Worm (Caenorhabditis elegans) whole organism, mixed stage, embryonic: ENCODE data around the gene Y48G9A.9.

Source experiments
- blmp-1 ChIP-seq: fragments of 150-350 bp; optimal IDR thresholded peaks from 2 replicates; lab custom pipeline; 2014; ENCODE audit warnings: missing biosample characterization, missing genetic modification characterization
- elt-3 ChIP-seq: fragments of 150-350 bp; optimal IDR thresholded peaks from 2 replicates; lab custom pipeline; 2014; ENCODE audit warnings: missing biosample characterization, missing genetic modification characterization
- hlh-1 ChIP-seq: fragments of 150-350 bp; optimal IDR thresholded peaks from 2 replicates; lab custom pipeline; 2014; ENCODE audit warnings: missing biosample characterization, missing genetic modification reagents, missing genetic modification characterization
- snpc-4 ChIP-seq: fragments of 150-350 bp; optimal IDR thresholded peaks from 2 replicates; lab custom pipeline; 2014; ENCODE audit warnings: missing biosample characterization, missing genetic modification characterization
- unc-39 ChIP-seq: fragments of 150-350 bp; optimal IDR thresholded peaks from 2 replicates; lab custom pipeline; 2014; ENCODE audit warnings: missing biosample characterization, missing genetic modification characterization
- unc-62 ChIP-seq: fragments of 150-350 bp; optimal IDR thresholded peaks from 2 replicates; lab custom pipeline; 2014; ENCODE audit warnings: missing biosample characterization, missing genetic modification reagents, missing genetic modification characterization
- ztf-11 ChIP-seq: fragments of 150-350 bp; optimal IDR thresholded peaks from 2 replicates; lab custom pipeline; 2014; ENCODE audit warnings: missing biosample characterization, missing genetic modification characterization

- no peak for TF ChIP-seq ztf-11 (tag; lab: Kevin White, UChicago)
- TF ChIP-seq blmp-1 (tag; lab: Kevin White, UChicago): no peak
- no peak for TF ChIP-seq unc-62 (GFP tag; lab: Kevin White, UChicago)
- TF ChIP-seq snpc-4 (tag; lab: Kevin White, UChicago): no peak
- no peak for TF ChIP-seq unc-39 (tag; lab: Kevin White, UChicago)
- no peak for TF ChIP-seq elt-3 (tag; lab: Kevin White, UChicago)
- no peak for TF ChIP-seq hlh-1 (tag; lab: Kevin White, UChicago)
Observed at ce11 chrIII:2110249-2110648, 17.7 kb downstream of the Y48G9A.9 start, which contains the start of gene Y48G9A.7.
